Worm (Caenorhabditis elegans) whole organism, young adult: ENCODE measurements around the gene cutl-28.

ENCODE experiments used
- B0261.1 ChIP-seq: sonication (generic microtip); optimal IDR thresholded peaks from 2 replicates; lab custom pipeline; 2016; ENCODE audit warnings: mild to moderate bottlenecking, missing genetic modification characterization, moderate library complexity, missing compliant biosample characterization
- C06A6.2 ChIP-seq: fragments of 200-800 bp; sonication (Bioruptor generic); conservative IDR thresholded peaks from 2 replicates; pipeline ENCODE4 v1.3.6; 2022; ENCODE audit warnings: missing genetic modification characterization, missing compliant biosample characterization
- C17E4.6 ChIP-seq: fragments of 200-800 bp; sonication (Bioruptor generic); IDR thresholded peaks from 2 replicates; pipeline ENCODE4 v1.3.6; 2022; ENCODE audit warnings: missing genetic modification reagents, missing genetic modification characterization, missing compliant biosample characterization
- F23B12.7 ChIP-seq: sonication (generic microtip); optimal IDR thresholded peaks from 2 replicates; lab custom pipeline; 2017; ENCODE audit warnings: missing genetic modification characterization, mild to moderate bottlenecking, missing compliant biosample characterization, antibody characterized with exemption, moderate library complexity; ENCODE audit not compliant: insufficient read depth
- F49E8.2 ChIP-seq: sonication (generic microtip); optimal IDR thresholded peaks from 3 replicates; lab custom pipeline; 2017; ENCODE audit warnings: missing genetic modification characterization, mild to moderate bottlenecking, missing compliant biosample characterization, antibody characterized with exemption, moderate library complexity; ENCODE audit not compliant: insufficient read depth
- T26A5.8 ChIP-seq: sonication (generic microtip); optimal IDR thresholded peaks from 2 replicates; lab custom pipeline; 2016; ENCODE audit warnings: missing genetic modification characterization, missing compliant biosample characterization
- atf-7 ChIP-seq: sonication (generic microtip); optimal IDR thresholded peaks from 2 replicates; lab custom pipeline; 2017; ENCODE audit warnings: mild to moderate bottlenecking, missing genetic modification characterization, missing compliant biosample characterization
- attf-5 ChIP-seq: fragments of 200-800 bp; sonication (Bioruptor generic); optimal IDR thresholded peaks from 2 replicates; lab custom pipeline; 2018; ENCODE audit warnings: mild to moderate bottlenecking, missing genetic modification characterization, missing compliant biosample characterization
- attf-6 ChIP-seq: fragments of 200-800 bp; sonication (Bioruptor generic); IDR thresholded peaks from 2 replicates; pipeline ENCODE4 v1.3.6; 2022; ENCODE audit warnings: missing genetic modification reagents, missing genetic modification characterization, missing compliant biosample characterization
- bed-1 ChIP-seq: fragments of 200-800 bp; sonication (Bioruptor generic); IDR thresholded peaks from 2 replicates; pipeline ENCODE4 v1.3.6; 2022; ENCODE audit warnings: missing genetic modification reagents, missing genetic modification characterization, missing compliant biosample characterization
- ccch-3 ChIP-seq: fragments of 200-800 bp; sonication (Bioruptor generic); optimal IDR thresholded peaks from 2 replicates; lab custom pipeline; 2018; ENCODE audit warnings: mild to moderate bottlenecking, missing genetic modification characterization, missing compliant biosample characterization
- ceh-27 ChIP-seq: fragments of 200-800 bp; sonication (Bioruptor generic); optimal IDR thresholded peaks from 2 replicates; lab custom pipeline; 2018; ENCODE audit warnings: mild to moderate bottlenecking, missing genetic modification characterization, moderate library complexity, missing compliant biosample characterization
- chd-7 ChIP-seq: sonication (generic microtip); optimal IDR thresholded peaks from 2 replicates; lab custom pipeline; 2016; ENCODE audit warnings: mild to moderate bottlenecking, missing genetic modification characterization, moderate library complexity, missing compliant biosample characterization
- dox-1 ChIP-seq: fragments of 200-800 bp; sonication (Bioruptor generic); IDR thresholded peaks from 2 replicates; pipeline ENCODE4 v1.3.6; 2022; ENCODE audit warnings: missing genetic modification reagents, missing genetic modification characterization, missing compliant biosample characterization
- dpff-1 ChIP-seq: sonication (generic microtip); optimal IDR thresholded peaks from 2 replicates; lab custom pipeline; 2017; ENCODE audit warnings: mild to moderate bottlenecking, missing genetic modification characterization, missing compliant biosample characterization
- egrh-3 ChIP-seq: fragments of 200-800 bp; sonication (Bioruptor generic); IDR thresholded peaks from 2 replicates; pipeline ENCODE4 v1.3.6; 2022; ENCODE audit warnings: missing genetic modification reagents, missing genetic modification characterization, missing compliant biosample characterization
- gei-17 ChIP-seq: fragments of 200-800 bp; sonication (Bioruptor generic); optimal IDR thresholded peaks from 2 replicates; lab custom pipeline; 2018; ENCODE audit warnings: mild to moderate bottlenecking, missing genetic modification characterization, missing compliant biosample characterization
- hlh-12 ChIP-seq: sonication (generic microtip); optimal IDR thresholded peaks from 2 replicates; lab custom pipeline; 2016; ENCODE audit warnings: missing genetic modification characterization, missing compliant biosample characterization
- lag-1 ChIP-seq: fragments of 200-800 bp; sonication (Bioruptor generic); IDR thresholded peaks from 2 replicates; pipeline ENCODE4 v1.3.6; 2022; ENCODE audit warnings: missing genetic modification reagents, missing genetic modification characterization, missing compliant biosample characterization
- let-607 ChIP-seq, 2 experiments: fragments of 200-800 bp in 1 of 2; sonication (Bioruptor generic) in 1 of 2; sonication (generic microtip) in 1 of 2; optimal IDR thresholded peaks; 2 replicates each; lab custom pipeline; 2016 to 2018; ENCODE audit warnings: mild to moderate bottlenecking in 2 of 2, missing compliant biosample characterization in 2 of 2, missing genetic modification characterization in 2 of 2, moderate library complexity in 2 of 2, missing genotype in 1 of 2
- lin-26 ChIP-seq: fragments of 200-800 bp; sonication (Bioruptor generic); IDR thresholded peaks from 2 replicates; pipeline ENCODE4 v1.3.6; 2022; ENCODE audit warnings: missing genetic modification reagents, missing genetic modification characterization, missing compliant biosample characterization
- lin-35 ChIP-seq, 3 experiments: fragments of 150-350 bp in 2 of 3; sonication (generic microtip) in 1 of 3; optimal IDR thresholded peaks; 2 replicates each; lab custom pipeline; 2014 to 2018; ENCODE audit warnings: missing biosample characterization in 3 of 3, missing genetic modification characterization in 3 of 3, missing genetic modification reagents in 3 of 3
- lir-1 ChIP-seq: fragments of 200-800 bp; sonication (Bioruptor generic); conservative IDR thresholded peaks from 2 replicates; pipeline ENCODE4 v1.3.6; 2022; ENCODE audit warnings: missing genetic modification reagents, missing genetic modification characterization, missing compliant biosample characterization
- lsy-27 ChIP-seq: sonication (generic microtip); optimal IDR thresholded peaks from 2 replicates; lab custom pipeline; 2017; ENCODE audit warnings: missing genetic modification characterization, mild to moderate bottlenecking, missing compliant biosample characterization, antibody characterized with exemption, missing genotype, borderline replicate concordance; ENCODE audit not compliant: insufficient read depth
- madf-3 ChIP-seq: fragments of 200-800 bp; sonication (Bioruptor generic); IDR thresholded peaks from 2 replicates; pipeline ENCODE4 v1.3.6; 2022; ENCODE audit warnings: missing genetic modification reagents, missing genetic modification characterization, missing compliant biosample characterization
- mcd-1 ChIP-seq: fragments of 200-800 bp; sonication (Bioruptor generic); IDR thresholded peaks from 2 replicates; pipeline ENCODE4 v1.3.6; 2022; ENCODE audit warnings: missing genetic modification reagents, missing genetic modification characterization, missing compliant biosample characterization
- mel-28 ChIP-seq: sonication (generic microtip); optimal IDR thresholded peaks from 2 replicates; lab custom pipeline; 2016; ENCODE audit warnings: borderline replicate concordance, mild to moderate bottlenecking, missing genetic modification characterization, missing compliant biosample characterization
- mes-4 ChIP-seq: sonication (generic microtip); optimal IDR thresholded peaks from 2 replicates; lab custom pipeline; 2016; ENCODE audit warnings: missing genotype, missing genetic modification characterization, missing compliant biosample characterization
- nfya-2 ChIP-seq: fragments of 200-800 bp; sonication (Bioruptor generic); IDR thresholded peaks from 2 replicates; pipeline ENCODE4 v1.3.6; 2022; ENCODE audit warnings: missing genetic modification reagents, missing genetic modification characterization, missing compliant biosample characterization
- nfyb-1 ChIP-seq: fragments of 200-800 bp; sonication (Bioruptor generic); IDR thresholded peaks from 2 replicates; pipeline ENCODE4 v1.3.6; 2022; ENCODE audit warnings: missing genetic modification reagents, missing genetic modification characterization, missing compliant biosample characterization
- nhr-179 ChIP-seq: sonication (generic microtip); optimal IDR thresholded peaks from 2 replicates; lab custom pipeline; 2016; ENCODE audit warnings: mild to moderate bottlenecking, missing genetic modification characterization, missing compliant biosample characterization
- nhr-27 ChIP-seq: fragments of 200-800 bp; sonication (Bioruptor generic); optimal IDR thresholded peaks from 2 replicates; lab custom pipeline; 2018; ENCODE audit warnings: mild to moderate bottlenecking, missing genetic modification characterization, moderate library complexity, missing compliant biosample characterization
- nhr-80 ChIP-seq: sonication (generic microtip); optimal IDR thresholded peaks from 2 replicates; lab custom pipeline; 2016; ENCODE audit warnings: missing genetic modification characterization, missing compliant biosample characterization
- rcor-1 ChIP-seq: fragments of 200-800 bp; sonication (Bioruptor generic); IDR thresholded peaks from 2 replicates; pipeline ENCODE4 v1.3.6; 2022; ENCODE audit warnings: missing genetic modification reagents, missing genetic modification characterization, missing compliant biosample characterization
- repo-1 ChIP-seq: sonication (generic microtip); optimal IDR thresholded peaks from 2 replicates; lab custom pipeline; 2017; ENCODE audit warnings: mild to moderate bottlenecking, missing genetic modification characterization, missing compliant biosample characterization
- sea-2 ChIP-seq: fragments of 200-800 bp; sonication (Bioruptor generic); IDR thresholded peaks from 2 replicates; pipeline ENCODE4 v1.3.6; 2022; ENCODE audit warnings: missing genetic modification characterization, missing compliant biosample characterization
- snpc-1.1 ChIP-seq: sonication (generic microtip); optimal IDR thresholded peaks from 2 replicates; lab custom pipeline; 2017; ENCODE audit warnings: missing genetic modification characterization, mild to moderate bottlenecking, missing compliant biosample characterization, antibody characterized with exemption, moderate library complexity, missing genotype, missing genetic modification reagents; ENCODE audit not compliant: insufficient read depth
- snpc-3.4 ChIP-seq: sonication (generic microtip); optimal IDR thresholded peaks from 2 replicates; lab custom pipeline; 2017; ENCODE audit warnings: missing genetic modification characterization, mild to moderate bottlenecking, missing compliant biosample characterization, antibody characterized with exemption, moderate library complexity, missing genotype, missing genetic modification reagents
- snpc-4 ChIP-seq, 5 experiments: fragments of 150-350 bp in 1 of 5; sonication (generic microtip) in 4 of 5; optimal IDR thresholded peaks; 2 replicates each; lab custom pipeline; 2014 to 2018; ENCODE audit warnings: missing genetic modification characterization in 5 of 5, missing biosample characterization in 3 of 5, antibody characterized with exemption in 2 of 5, mild to moderate bottlenecking in 2 of 5, missing compliant biosample characterization in 2 of 5, missing genotype in 2 of 5, moderate library complexity in 2 of 5, missing genetic modification reagents in 1 of 5
- somi-1 ChIP-seq: fragments of 200-800 bp; sonication (Bioruptor generic); optimal IDR thresholded peaks from 2 replicates; lab custom pipeline; 2018; ENCODE audit warnings: mild to moderate bottlenecking, missing genetic modification characterization, missing compliant biosample characterization
- sptf-2 ChIP-seq: fragments of 200-800 bp; sonication (Bioruptor generic); optimal IDR thresholded peaks from 2 replicates; lab custom pipeline; 2018; ENCODE audit warnings: mild to moderate bottlenecking, missing genetic modification characterization, missing compliant biosample characterization
- tlf-1 ChIP-seq: fragments of 200-800 bp; sonication (Bioruptor generic); optimal IDR thresholded peaks from 2 replicates; lab custom pipeline; 2018; ENCODE audit warnings: mild to moderate bottlenecking, missing genetic modification characterization, missing compliant biosample characterization
- unc-62 ChIP-seq: fragments of 150-350 bp; optimal IDR thresholded peaks from 2 replicates; lab custom pipeline; 2014; ENCODE audit warnings: missing biosample characterization, missing genetic modification reagents, missing genetic modification characterization
- ztf-26 ChIP-seq: sonication (generic microtip); optimal IDR thresholded peaks from 2 replicates; lab custom pipeline; 2017; ENCODE audit warnings: missing genetic modification characterization, missing compliant biosample characterization

Gene cutl-28

DNA sequence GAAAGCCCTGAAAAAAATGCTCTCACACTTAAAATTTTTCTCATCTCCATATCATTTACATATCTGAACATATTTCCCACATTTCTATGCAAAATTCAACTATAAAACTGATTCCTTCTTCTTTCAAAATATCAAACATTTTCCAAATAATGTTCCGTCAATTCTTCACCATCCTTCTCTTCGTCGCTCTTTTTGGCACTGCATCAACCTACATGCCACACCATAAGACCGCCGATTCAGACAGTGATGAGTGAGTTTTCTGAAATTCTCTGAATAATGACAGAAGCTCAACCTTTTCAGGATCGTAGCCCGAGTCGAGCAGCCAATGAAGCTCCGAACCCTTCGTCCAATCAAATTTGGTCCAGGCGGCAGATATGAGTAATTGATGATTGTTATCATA lies 8.0 kb upstream of the cutl-28 start, which contains the start of gene K11H12.5 (continued):
- TF ChIP-seq let-607 (tag; optimal IDR thresholded peaks at IDR 0.05; lab: Kevin White, UChicago) (no peak), sptf-2 (no peak), hlh-12 (no peak), atf-7 (tag; lab: Kevin White, UChicago) (no peak), somi-1 (no peak), F49E8.2 (tag; lab: Kevin White, UChicago) (no peak), mes-4 (no peak), mel-28 (tag; lab: Kevin White, UChicago) (no peak), bed-1 (GFP tag; lab: Robert Waterston, UW) (no peak)

DNA sequence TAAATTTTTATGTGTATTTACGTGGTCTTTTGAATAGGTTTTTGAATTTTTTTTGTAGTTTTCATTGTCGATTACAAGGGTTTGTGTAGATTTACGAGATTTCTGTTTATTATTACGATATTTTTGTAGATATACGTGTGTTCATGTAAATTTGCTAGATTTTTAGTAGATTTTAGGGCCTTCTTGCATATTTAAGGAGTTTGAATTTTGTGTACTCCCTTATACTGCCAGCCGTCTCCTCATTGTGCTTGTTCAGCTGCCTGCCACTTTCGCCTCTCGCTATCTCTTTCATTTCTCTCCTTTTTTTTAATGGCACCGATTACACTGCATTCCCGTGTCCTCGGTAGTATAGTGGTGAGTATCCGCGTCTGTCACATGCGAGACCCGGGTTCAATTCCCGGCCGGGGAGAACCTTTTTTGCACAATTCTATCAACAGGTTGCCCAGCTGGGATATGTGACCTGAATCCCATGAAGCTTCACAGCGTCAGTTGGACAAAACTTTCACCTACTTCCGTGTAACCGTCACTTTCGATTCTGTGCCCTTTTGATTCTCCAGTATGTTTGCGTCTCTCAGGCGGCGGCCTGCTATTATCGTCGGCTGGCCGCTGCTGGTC lies 1.5 kb upstream of the cutl-28 start:
- TF ChIP-seq sea-2 (GFP tag; lab: Robert Waterston, UW) (no peak), ztf-26 (tag; lab: Kevin White, UChicago) (peak; percentile 70), lsy-27 (tag; lab: Kevin White, UChicago) (no peak), C17E4.6 (GFP tag; lab: Robert Waterston, UW) (no peak), C06A6.2 (GFP tag; lab: Robert Waterston, UW) (0 out of 2 replicates have a peak, but pooled peaks have one; percentile 42), chd-7 (tag; lab: Kevin White, UChicago) (peak; percentile 68), F49E8.2 (tag; lab: Kevin White, UChicago) (peak; percentile 36), madf-3 (GFP tag; lab: Robert Waterston, UW) (no peak), lir-1 (GFP tag; lab: Robert Waterston, UW) (peak; percentile 60; the same call in 1 of the 2 replicates), dpff-1 (tag; lab: Kevin White, UChicago) (no peak), egrh-3 (GFP tag; lab: Robert Waterston, UW) (peak; percentile 60), nhr-179 (tag; lab: Kevin White, UChicago) (peak; percentile 56), unc-62 (GFP tag; lab: Kevin White, UChicago) (no peak), lin-35 (GFP tag; optimal IDR thresholded peaks at IDR 0.05; lab: Kevin White, UChicago) (no peak), snpc-4 (GFP tag; optimal IDR thresholded peaks at IDR 0.05; lab: Kevin White, UChicago) (peak; percentile 42), snpc-4 (tag; optimal IDR thresholded peaks at IDR 0.05; lab: Kevin White, UChicago) (no peak), T26A5.8 (tag; lab: Kevin White, UChicago) (peak; percentile 29), tlf-1 (peak; percentile 48), mes-4 (no peak), ccch-3 (GFP tag; lab: Kevin White, UChicago) (no peak), somi-1 (peak; percentile 55), mel-28 (tag; lab: Kevin White, UChicago) (no peak), nhr-27 (tag; lab: Kevin White, UChicago) (peak; percentile 24), ceh-27 (GFP tag; lab: Kevin White, UChicago) (peak; percentile 75), hlh-12 (peak; percentile 26), nfya-2 (no peak), B0261.1 (tag; lab: Kevin White, UChicago) (peak; percentile 93), nhr-80 (peak; percentile 35), rcor-1 (GFP tag; lab: Robert Waterston, UW) (peak; percentile 73; the same call in 1 of the 2 replicates), mcd-1 (GFP tag; lab: Robert Waterston, UW) (peak; percentile 77), snpc-3.4 (peak; percentile 44), dox-1 (GFP tag; lab: Robert Waterston, UW) (peak; percentile 86), repo-1 (tag; lab: Kevin White, UChicago) (peak; percentile 63), gei-17 (GFP tag; lab: Kevin White, UChicago) (peak; percentile 15), F23B12.7 (peak; percentile 94), nfyb-1 (peak; percentile 79), snpc-1.1 (tag; lab: Kevin White, UChicago) (peak; percentile 17), lin-26 (GFP tag; lab: Robert Waterston, UW) (peak; percentile 90), lag-1 (no peak), attf-6 (GFP tag; lab: Robert Waterston, UW) (0 out of 2 replicates have a peak, but pooled peaks have one; percentile 25), attf-5 (peak; percentile 74)
